Worm (Caenorhabditis elegans): ENCODE results near the gene hmit-1.2.
A peak's percentile ranks its signal among the peaks of the same experiment; 100 is the strongest.

Gene hmit-1.2

ce11 chrV:18516496-18516895 lies 8.1 kb upstream of the hmit-1.2 start, which contains the start of gene hmit-1.1:
Gene hmit-1.1, plus strand, starts transcription at chrV:18516789.
- no peak for TF ChIP-seq nhr-23 (tag; optimal IDR thresholded peaks at IDR 0.05)
- no peak for TF ChIP-seq zag-1 (tag; optimal IDR thresholded peaks at IDR 0.05)
- peak; percentile 26 for TF ChIP-seq jun-1 (tag; optimal IDR thresholded peaks at IDR 0.05)
- peak; percentile 97 for TF ChIP-seq elt-2 (tag; optimal IDR thresholded peaks at IDR 0.05)
- TF ChIP-seq sea-2 (GFP tag; optimal IDR thresholded peaks at IDR 0.05): no peak
- peak; percentile 29 for TF ChIP-seq pha-4 (tag; optimal IDR thresholded peaks at IDR 0.05)
- TF ChIP-seq fos-1 (tag; optimal IDR thresholded peaks at IDR 0.05): no peak
- TF ChIP-seq ceh-16 (tag; optimal IDR thresholded peaks at IDR 0.05): no peak
- peak; percentile 94 for TF ChIP-seq pqm-1 (tag; optimal IDR thresholded peaks at IDR 0.05)

ce11 chrV:18533606-18534005 lies 9.0 kb downstream of the hmit-1.2 start, which contains the start of gene ints-5:
Gene ints-5, plus strand, starts transcription at chrV:18533953.
- TF ChIP-seq nfya-1 (tag; optimal IDR thresholded peaks at IDR 0.05; ENCODE audit: insufficient read depth) (peak; percentile 55), ZK546.5 (tag; optimal IDR thresholded peaks at IDR 0.05) (no peak), nhr-11 (tag; optimal IDR thresholded peaks at IDR 0.05) (no peak), snpc-4 (tag; optimal IDR thresholded peaks at IDR 0.05) (peak; percentile 13), hmg-11 (tag; optimal IDR thresholded peaks at IDR 0.05) (peak; percentile 45), elt-2 (tag; optimal IDR thresholded peaks at IDR 0.05) (peak; percentile 15), aly-2 (tag; optimal IDR thresholded peaks at IDR 0.05) (no peak), ceh-82 (tag; optimal IDR thresholded peaks at IDR 0.05) (no peak), pha-4 (tag; optimal IDR thresholded peaks at IDR 0.05) (peak; percentile 68), lin-39 (tag; optimal IDR thresholded peaks at IDR 0.05) (peak; percentile 38), ceh-28 (tag; optimal IDR thresholded peaks at IDR 0.05) (peak; percentile 36), elt-1 (tag; optimal IDR thresholded peaks at IDR 0.05) (no peak), R02D3.7 (tag; optimal IDR thresholded peaks at IDR 0.05) (peak; percentile 90), nhr-23 (tag; optimal IDR thresholded peaks at IDR 0.05) (peak; percentile 31), lin-15B (tag; optimal IDR thresholded peaks at IDR 0.05) (peak; percentile 81)

ce11 chrV:18536015-18536414 lies 11.5 kb downstream of the hmit-1.2 start:
- TF ChIP-seq ZK546.5 (tag; optimal IDR thresholded peaks at IDR 0.05): no peak

ce11 chrV:18553750-18554149 lies 29.2 kb downstream of the hmit-1.2 start, which contains the start of gene Y51A2D.8:
Gene Y51A2D.8, minus strand, starts transcription at chrV:18553850.
- no peak for TF ChIP-seq nhr-67 (tag; optimal IDR thresholded peaks at IDR 0.05)
- TF ChIP-seq fos-1 (tag; optimal IDR thresholded peaks at IDR 0.05): no peak
- no peak for TF ChIP-seq ceh-9 (tag; optimal IDR thresholded peaks at IDR 0.05)
- no peak for TF ChIP-seq pha-4 (tag; optimal IDR thresholded peaks at IDR 0.05)
- TF ChIP-seq elt-2 (tag; optimal IDR thresholded peaks at IDR 0.05): no peak
- no peak for TF ChIP-seq ZK546.5 (tag; optimal IDR thresholded peaks at IDR 0.05)
- no peak for TF ChIP-seq ceh-16 (tag; optimal IDR thresholded peaks at IDR 0.05)
- TF ChIP-seq unc-39 (tag; optimal IDR thresholded peaks at IDR 0.05): no peak
- TF ChIP-seq mml-1 (tag; optimal IDR thresholded peaks at IDR 0.05): no peak

- TF ChIP-seq lsy-12 (tag; optimal IDR thresholded peaks at IDR 0.05) (no peak), elt-1 (tag; optimal IDR thresholded peaks at IDR 0.05) (no peak), ceh-28 (tag; optimal IDR thresholded peaks at IDR 0.05) (no peak), ZK546.5 (tag; optimal IDR thresholded peaks at IDR 0.05) (no peak), zag-1 (tag; optimal IDR thresholded peaks at IDR 0.05) (no peak), nhr-76 (tag; optimal IDR thresholded peaks at IDR 0.05) (no peak), pqm-1 (tag; optimal IDR thresholded peaks at IDR 0.05) (no peak), nhr-12 (tag; optimal IDR thresholded peaks at IDR 0.05) (no peak), tbx-2 (tag; optimal IDR thresholded peaks at IDR 0.05) (no peak), lin-39 (tag; optimal IDR thresholded peaks at IDR 0.05) (no peak)
Observed at ce11 chrV:18556488-18556887, 31.9 kb downstream of the hmit-1.2 start, which contains the start of the genes ttr-24 and ttr-25. Gene ttr-24, minus strand, starts transcription at chrV:18556643. Gene ttr-25, plus strand, starts transcription at chrV:18556714.

- peak; percentile 72 for TF ChIP-seq pha-4 (tag; optimal IDR thresholded peaks at IDR 0.05)
- TF ChIP-seq ceh-9 (tag; optimal IDR thresholded peaks at IDR 0.05): no peak
- TF ChIP-seq egl-5 (tag; optimal IDR thresholded peaks at IDR 0.05): no peak
Observed at ce11 chrV:18560188-18560587, 35.6 kb downstream of the hmit-1.2 start, which contains the start of gene ttr-26. Gene ttr-26, minus strand, starts transcription at chrV:18560288.
